Fruit fly (Drosophila melanogaster) whole organism, embryonic: ENCODE measurements around the gene rec.

Experiments
- CG1529 ChIP-seq: fragments of 200-800 bp; sonication (Bioruptor generic); optimal IDR thresholded peaks from 3 replicates; lab custom pipeline; 2018; ENCODE audit warnings: missing biosample characterization, missing genetic modification characterization
- CG3995 ChIP-seq: fragments of 200-800 bp; sonication (Bioruptor generic); optimal IDR thresholded peaks from 3 replicates; lab custom pipeline; 2016; ENCODE audit warnings: missing biosample characterization, missing genetic modification characterization
- bigmax ChIP-seq: fragments of 200-800 bp; sonication (Bioruptor generic); optimal IDR thresholded peaks from 2 replicates; lab custom pipeline; 2018; ENCODE audit warnings: missing biosample characterization, mild to moderate bottlenecking, missing genetic modification characterization
- chn ChIP-seq: fragments of 200-800 bp; sonication (Bioruptor generic); optimal IDR thresholded peaks from 2 replicates; lab custom pipeline; 2016; ENCODE audit warnings: missing biosample characterization, missing genetic modification characterization
- fd64A ChIP-seq: fragments of 200-800 bp; sonication (Bioruptor generic); optimal IDR thresholded peaks from 3 replicates; lab custom pipeline; 2018; ENCODE audit warnings: missing biosample characterization, mild to moderate bottlenecking, missing genetic modification characterization
- sim ChIP-seq: fragments of 200-800 bp; sonication (Bioruptor generic); IDR thresholded peaks from 2 replicates; pipeline ENCODE4 v1.3.6; 2022; ENCODE audit warnings: missing biosample characterization, missing genetic modification characterization

dm6 chr3R:15806341-15806740, 26.1 kb downstream of the rec start:
- TF ChIP-seq fd64A (GFP tag; lab: Kevin White, UChicago), result no peak
- no peak for TF ChIP-seq chn (GFP tag; lab: Kevin White, UChicago)
- TF ChIP-seq CG1529 (GFP tag; lab: Kevin White, UChicago), result no peak
- TF ChIP-seq bigmax (GFP tag; lab: Kevin White, UChicago), result no peak
- TF ChIP-seq sim (GFP tag; lab: Robert Waterston, UW), result no peak
- TF ChIP-seq CG3995 (GFP tag; lab: Kevin White, UChicago), result no peak
